Fruit fly (Drosophila melanogaster) whole organism, embryonic: ENCODE results near the gene CG14013.

ENCODE experiments used
- Ada2b ChIP-seq: fragments of 200-800 bp; sonication (Bioruptor generic); IDR thresholded peaks from 2 replicates; pipeline ENCODE4 v1.3.6; 2022; ENCODE audit warnings: missing biosample characterization, missing genetic modification characterization
- Antp ChIP-seq: fragments of 200-800 bp; sonication (Bioruptor generic); optimal IDR thresholded peaks from 3 replicates; lab custom pipeline; 2016; ENCODE audit warnings: missing biosample characterization, missing genetic modification characterization
- CG12104 ChIP-seq: fragments of 200-800 bp; sonication (Bioruptor generic); optimal IDR thresholded peaks from 3 replicates; lab custom pipeline; 2016; ENCODE audit warnings: missing biosample characterization, missing genetic modification characterization
- CG12659 ChIP-seq: fragments of 200-800 bp; sonication (Bioruptor generic); optimal IDR thresholded peaks from 3 replicates; lab custom pipeline; 2017; ENCODE audit warnings: mild to moderate bottlenecking, missing biosample characterization, missing genetic modification reagents, missing genetic modification characterization
- CG14014 ChIP-seq: fragments of 200-800 bp; sonication (Bioruptor generic); IDR thresholded peaks from 2 replicates; pipeline ENCODE4 v1.3.6; 2022; ENCODE audit warnings: missing biosample characterization, missing genetic modification characterization
- CG15601 ChIP-seq: fragments of 200-800 bp; sonication (Bioruptor generic); optimal IDR thresholded peaks from 3 replicates; lab custom pipeline; 2019; ENCODE audit warnings: missing biosample characterization, mild to moderate bottlenecking, missing genetic modification characterization, moderate library complexity
- CG1603 ChIP-seq: fragments of 200-800 bp; sonication (Bioruptor generic); optimal IDR thresholded peaks from 2 replicates; lab custom pipeline; 2019; ENCODE audit warnings: missing biosample characterization, mild to moderate bottlenecking, missing genetic modification characterization, moderate library complexity
- CG16813 ChIP-seq: fragments of 200-800 bp; sonication (Bioruptor generic); IDR thresholded peaks from 3 replicates; pipeline ENCODE4 v1.3.6; 2022; ENCODE audit warnings: missing biosample characterization, missing genetic modification characterization; ENCODE audit not compliant: partially characterized antibody
- CG17802 ChIP-seq: fragments of 200-800 bp; sonication (Bioruptor generic); optimal IDR thresholded peaks from 2 replicates; lab custom pipeline; 2018; ENCODE audit warnings: missing biosample characterization, mild to moderate bottlenecking, missing genetic modification characterization, moderate library complexity
- CG18262 ChIP-seq: fragments of 200-800 bp; optimal IDR thresholded peaks from 3 replicates; lab custom pipeline; 2019; ENCODE audit warnings: missing biosample characterization, mild to moderate bottlenecking, missing genetic modification characterization, moderate library complexity
- CG18599 ChIP-seq: fragments of 200-800 bp; sonication (Bioruptor generic); optimal IDR thresholded peaks from 3 replicates; lab custom pipeline; 2017; ENCODE audit warnings: missing biosample characterization, missing genetic modification characterization, mild to moderate bottlenecking, moderate library complexity, missing genetic modification reagents
- CG2120 ChIP-seq: fragments of 200-800 bp; sonication (Bioruptor generic); optimal IDR thresholded peaks from 3 replicates; lab custom pipeline; 2016; ENCODE audit warnings: missing biosample characterization, missing genetic modification characterization
- CG3995 ChIP-seq: fragments of 200-800 bp; sonication (Bioruptor generic); optimal IDR thresholded peaks from 3 replicates; lab custom pipeline; 2016; ENCODE audit warnings: missing biosample characterization, missing genetic modification characterization
- CG4282 ChIP-seq: fragments of 200-800 bp; sonication (Bioruptor generic); optimal IDR thresholded peaks from 2 replicates; lab custom pipeline; 2016; ENCODE audit warnings: missing biosample characterization, missing genetic modification characterization
- CG7786 ChIP-seq: fragments of 200-800 bp; sonication (Bioruptor generic); optimal IDR thresholded peaks from 2 replicates; lab custom pipeline; 2016; ENCODE audit warnings: missing biosample characterization, missing genetic modification characterization
- CG8089 ChIP-seq: fragments of 200-800 bp; sonication (Bioruptor generic); optimal IDR thresholded peaks from 3 replicates; lab custom pipeline; 2016; ENCODE audit warnings: missing biosample characterization, missing genetic modification characterization
- CG9797 ChIP-seq: fragments of 200-800 bp; sonication (Bioruptor generic); optimal IDR thresholded peaks from 3 replicates; lab custom pipeline; 2018; ENCODE audit warnings: missing biosample characterization, mild to moderate bottlenecking, missing genetic modification characterization
- Chrac-16 ChIP-seq: fragments of 200-800 bp; sonication (Bioruptor generic); optimal IDR thresholded peaks from 3 replicates; lab custom pipeline; 2016; ENCODE audit warnings: missing biosample characterization, missing genetic modification characterization
- Deaf1 ChIP-seq: fragments of 200-800 bp; optimal IDR thresholded peaks from 3 replicates; lab custom pipeline; 2019; ENCODE audit warnings: missing biosample characterization, mild to moderate bottlenecking, missing genetic modification characterization, moderate library complexity
- Dref ChIP-seq: fragments of 200-800 bp; sonication (Bioruptor generic); IDR thresholded peaks from 2 replicates; pipeline ENCODE4 v1.3.6; 2022; ENCODE audit warnings: missing biosample characterization, missing genetic modification characterization
- Elba2 ChIP-seq: fragments of 200-800 bp; sonication (Bioruptor generic); optimal IDR thresholded peaks from 3 replicates; lab custom pipeline; 2016; ENCODE audit warnings: missing biosample characterization, missing genetic modification characterization
- Gug ChIP-seq: fragments of 200-800 bp; sonication (Bioruptor generic); IDR thresholded peaks from 4 replicates; pipeline ENCODE4 v1.3.6; 2022; ENCODE audit warnings: missing biosample characterization, missing genetic modification characterization
- HmgZ ChIP-seq: fragments of 200-800 bp; sonication (Bioruptor generic); optimal IDR thresholded peaks from 2 replicates; lab custom pipeline; 2018; ENCODE audit warnings: missing biosample characterization, mild to moderate bottlenecking, missing genetic modification characterization
- Hr39 ChIP-seq: fragments of >200 bp; optimal IDR thresholded peaks from 2 replicates; lab custom pipeline; 2017
- Jarid2 ChIP-seq: fragments of 200-800 bp; sonication (Bioruptor generic); optimal IDR thresholded peaks from 3 replicates; lab custom pipeline; 2017; ENCODE audit warnings: mild to moderate bottlenecking, missing biosample characterization, missing genetic modification reagents, missing genetic modification characterization
- NK7.1 ChIP-seq: fragments of 200-800 bp; sonication (Bioruptor generic); optimal IDR thresholded peaks from 3 replicates; lab custom pipeline; 2016; ENCODE audit warnings: missing biosample characterization, missing genetic modification characterization
- Neu2 ChIP-seq: fragments of 200-800 bp; sonication (Bioruptor generic); optimal IDR thresholded peaks from 3 replicates; lab custom pipeline; 2016; ENCODE audit warnings: missing biosample characterization, missing genetic modification characterization, borderline replicate concordance
- Nf-YA ChIP-seq: fragments of 200-800 bp; sonication (Bioruptor generic); IDR thresholded peaks from 2 replicates; pipeline ENCODE4 v1.3.6; 2022; ENCODE audit warnings: missing biosample characterization, missing genetic modification characterization
- Optix ChIP-seq: fragments of 200-800 bp; sonication (Bioruptor generic); IDR thresholded peaks from 3 replicates; pipeline ENCODE4 v1.3.6; 2022; ENCODE audit warnings: missing biosample characterization, missing genetic modification characterization
- PHDP ChIP-seq: fragments of 200-800 bp; sonication (Bioruptor generic); optimal IDR thresholded peaks from 3 replicates; lab custom pipeline; 2018; ENCODE audit warnings: missing biosample characterization, mild to moderate bottlenecking, missing genetic modification characterization, moderate library complexity
- Ravus ChIP-seq: fragments of 200-800 bp; sonication (Bioruptor generic); IDR thresholded peaks from 2 replicates; pipeline ENCODE4 v1.3.6; 2022; ENCODE audit warnings: missing biosample characterization, missing genetic modification characterization
- Tbp ChIP-seq: fragments of >200 bp; optimal IDR thresholded peaks from 2 replicates; lab custom pipeline; 2018; ENCODE audit warnings: missing biosample characterization, missing genetic modification characterization
- Xrp1 ChIP-seq: fragments of 200-800 bp; sonication (Bioruptor generic); IDR thresholded peaks from 2 replicates; pipeline ENCODE4 v1.3.6; 2022; ENCODE audit warnings: missing biosample characterization, missing genetic modification characterization
- ash1 ChIP-seq: fragments of 200-800 bp; sonication (Bioruptor generic); optimal IDR thresholded peaks from 2 replicates; lab custom pipeline; 2018; ENCODE audit warnings: missing biosample characterization, mild to moderate bottlenecking, missing genetic modification characterization
- cas ChIP-seq: fragments of 200-800 bp; sonication (Bioruptor generic); IDR thresholded peaks from 2 replicates; pipeline ENCODE4 v1.3.6; 2022; ENCODE audit warnings: missing biosample characterization, missing genetic modification characterization
- chinmo ChIP-seq: fragments of 200-800 bp; sonication (Bioruptor generic); IDR thresholded peaks from 4 replicates; pipeline ENCODE4 v1.3.6; 2022; ENCODE audit warnings: missing biosample characterization, missing genetic modification characterization; ENCODE audit not compliant: partially characterized antibody
- chm ChIP-seq: fragments of 200-800 bp; sonication (Bioruptor generic); IDR thresholded peaks from 2 replicates; pipeline ENCODE4 v1.3.6; 2022; ENCODE audit warnings: missing biosample characterization, missing genetic modification characterization
- crp ChIP-seq, 2 experiments: fragments of 200-800 bp; sonication (Bioruptor generic); optimal IDR thresholded peaks; 2 replicates in 1 of 2; 3 replicates in 1 of 2; lab custom pipeline; 2017; ENCODE audit warnings: missing biosample characterization in 2 of 2, missing genetic modification characterization in 2 of 2, mild to moderate bottlenecking in 1 of 2, moderate library complexity in 1 of 2
- danr ChIP-seq: fragments of 200-800 bp; sonication (Bioruptor generic); IDR thresholded peaks from 2 replicates; pipeline ENCODE4 v1.3.6; 2022; ENCODE audit warnings: missing biosample characterization, missing genetic modification characterization
- gsb ChIP-seq: fragments of 200-800 bp; sonication (Bioruptor generic); IDR thresholded peaks from 2 replicates; pipeline ENCODE4 v1.3.6; 2022; ENCODE audit warnings: missing biosample characterization, missing genetic modification characterization
- hkb ChIP-seq, 2 experiments: fragments of 200-800 bp in 1 of 2; fragments of >200 bp in 1 of 2; sonication (Bioruptor generic) in 1 of 2; IDR thresholded peaks in 1 of 2; optimal IDR thresholded peaks in 1 of 2; 2 replicates each; pipeline versions ENCODE4 v1.3.6 to Lab custom; 2017 to 2022; ENCODE audit warnings: missing biosample characterization in 1 of 2, missing genetic modification characterization in 1 of 2
- mam ChIP-seq: fragments of 200-800 bp; sonication (Bioruptor generic); optimal IDR thresholded peaks from 3 replicates; lab custom pipeline; 2016; ENCODE audit warnings: missing biosample characterization, missing genetic modification characterization
- onecut ChIP-seq: fragments of 200-800 bp; sonication (Bioruptor generic); IDR thresholded peaks from 2 replicates; pipeline ENCODE4 v1.3.6; 2022; ENCODE audit warnings: missing biosample characterization, missing genetic modification characterization
- prd ChIP-seq, 3 experiments: fragments of >200 bp in 2 of 3; fragments of 200-800 bp in 1 of 3; sonication (Bioruptor generic) in 1 of 3; optimal IDR thresholded peaks in 2 of 3; IDR thresholded peaks in 1 of 3; 2 replicates in 2 of 3; 3 replicates in 1 of 3; pipeline versions ENCODE4 v1.3.6 to Lab custom; 2017 to 2022; ENCODE audit warnings: missing biosample characterization in 1 of 3, missing genetic modification characterization in 1 of 3
- row ChIP-seq: fragments of 200-800 bp; sonication (Bioruptor generic); IDR thresholded peaks from 3 replicates; pipeline ENCODE4 v1.3.6; 2022; ENCODE audit warnings: missing biosample characterization, missing genetic modification characterization
- ssp ChIP-seq: fragments of 200-800 bp; sonication (Bioruptor generic); IDR thresholded peaks from 2 replicates; pipeline ENCODE4 v1.3.6; 2022; ENCODE audit warnings: missing biosample characterization, missing genetic modification characterization
- trh ChIP-seq: fragments of 200-800 bp; sonication (Bioruptor generic); optimal IDR thresholded peaks from 2 replicates; lab custom pipeline; 2016; ENCODE audit warnings: missing biosample characterization, missing genetic modification characterization
- unpg ChIP-seq: fragments of 200-800 bp; sonication (Bioruptor generic); optimal IDR thresholded peaks from 3 replicates; lab custom pipeline; 2018; ENCODE audit warnings: missing biosample characterization, mild to moderate bottlenecking, missing genetic modification characterization, moderate library complexity
- zen ChIP-seq: fragments of 200-800 bp; sonication (Bioruptor generic); optimal IDR thresholded peaks from 3 replicates; lab custom pipeline; 2018; ENCODE audit warnings: missing biosample characterization, mild to moderate bottlenecking, missing genetic modification characterization, moderate library complexity

Gene CG14013

DNA sequence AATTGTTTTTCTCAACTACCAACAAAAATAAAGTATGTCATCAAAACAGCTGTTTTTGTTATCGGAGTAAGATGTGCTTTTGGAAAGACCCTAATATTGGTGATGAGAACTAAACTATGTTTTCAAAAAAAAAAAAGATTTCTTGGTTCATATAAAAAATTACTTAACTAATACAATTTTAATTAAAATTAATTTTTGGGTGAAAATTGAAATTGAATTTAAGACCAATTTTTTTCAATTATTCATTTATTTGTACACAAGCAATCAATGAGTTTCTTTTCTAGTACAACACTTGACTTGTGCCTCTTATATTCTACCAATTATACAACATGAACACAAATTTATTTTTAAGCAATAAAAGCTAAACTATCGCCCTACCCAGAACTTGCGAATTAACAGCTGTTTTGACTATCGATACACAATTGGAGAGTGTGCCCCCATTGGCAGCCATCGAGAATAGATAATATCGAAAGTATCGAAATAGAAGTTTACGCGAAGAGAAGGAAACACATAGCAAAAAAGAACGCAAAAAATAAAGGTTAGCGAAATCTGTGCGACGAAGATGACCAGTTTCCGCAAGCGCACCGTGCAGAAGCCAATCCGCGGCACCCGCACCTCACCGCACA, 29.7 kb downstream of the CG14013 start, which contains the start of the genes Vps52 and Elp4 (continued):
- TF ChIP-seq Neu2 (GFP tag; lab: Kevin White, UChicago) (no peak), CG9797 (GFP tag; lab: Kevin White, UChicago) (peak; percentile 16), chm (GFP tag; lab: Robert Waterston, UW) (no peak), row (peak; percentile 85), CG18262 (peak; percentile 81), Ravus (GFP tag; lab: Robert Waterston, UW) (no peak; the same call in 1 of the 2 replicates), CG17802 (tag; lab: Kevin White, UChicago) (peak; percentile 41), CG2120 (peak; percentile 84), trh (GFP tag; lab: Kevin White, UChicago) (peak; percentile 66), NK7.1 (GFP tag; lab: Kevin White, UChicago) (peak; percentile 20), Jarid2 (GFP tag; lab: Kevin White, UChicago) (no peak), CG15601 (tag; lab: Kevin White, UChicago) (peak; percentile 69), gsb (GFP tag; lab: Robert Waterston, UW) (no peak), CG4282 (GFP tag; lab: Kevin White, UChicago) (no peak), onecut (GFP tag; lab: Robert Waterston, UW) (0 out of 2 replicates have a peak, but pooled peaks have one; percentile 41), Hr39 (lab: Kevin White, UChicago) (no peak), zen (tag; lab: Kevin White, UChicago) (peak; percentile 71), CG14014 (GFP tag; lab: Robert Waterston, UW) (peak; percentile 82), CG7786 (peak; percentile 30), CG1603 (tag; lab: Kevin White, UChicago) (peak; percentile 58), CG3995 (GFP tag; lab: Kevin White, UChicago) (peak; percentile 19), Nf-YA (GFP tag; lab: Robert Waterston, UW) (no peak), Deaf1 (tag; lab: Kevin White, UChicago) (peak; percentile 51), danr (no peak), PHDP (tag; lab: Kevin White, UChicago) (peak; percentile 77), Dref (GFP tag; lab: Robert Waterston, UW) (peak; percentile 83), Tbp (GFP tag; lab: Kevin White, UChicago) (no peak), Ada2b (GFP tag; lab: Robert Waterston, UW) (peak; percentile 56), prd (optimal IDR thresholded peaks at IDR 0.05; lab: Kevin White, UChicago) (no peak), prd (GFP tag; IDR thresholded peaks at IDR 0.05; lab: Robert Waterston, UW) (peak; percentile 75), Elba2 (peak; percentile 42), CG8089 (peak; percentile 31), chinmo (GFP tag; lab: Robert Waterston, UW) (0 out of 4 replicates have a peak, but pooled peaks have one; percentile 55), Gug (GFP tag; lab: Robert Waterston, UW) (no peak), CG16813 (GFP tag; lab: Robert Waterston, UW) (peak; percentile 73), CG12104 (GFP tag; lab: Kevin White, UChicago) (peak; percentile 89), ssp (GFP tag; lab: Robert Waterston, UW) (peak; percentile 80), ash1 (GFP tag; lab: Kevin White, UChicago) (no peak), Optix (GFP tag; lab: Robert Waterston, UW) (no peak), Xrp1 (GFP tag; lab: Robert Waterston, UW) (peak; percentile 74), mam (GFP tag; lab: Kevin White, UChicago) (peak; percentile 58), CG18599 (no peak), Antp (GFP tag; lab: Kevin White, UChicago) (peak; percentile 7), hkb (optimal IDR thresholded peaks at IDR 0.05; lab: Kevin White, UChicago) (no peak), hkb (GFP tag; IDR thresholded peaks at IDR 0.05; lab: Robert Waterston, UW) (peak; percentile 65), cas (no peak), HmgZ (tag; lab: Kevin White, UChicago) (peak; percentile 66), Chrac-16 (GFP tag; lab: Kevin White, UChicago) (peak; percentile 70), crp (GFP tag; optimal IDR thresholded peaks at IDR 0.05; lab: Kevin White, UChicago) (peak; percentile 80 to 95), unpg (GFP tag; lab: Kevin White, UChicago) (peak; percentile 75), CG12659 (GFP tag; lab: Kevin White, UChicago) (peak; percentile 89)
